Fruit fly (Drosophila melanogaster): Measurements from ENCODE around the gene Chchd2.

dm6 chrX:17105707-17106106, 43.1 kb upstream of the Chchd2 start, which contains the start of gene Arpc3B:
- TF ChIP-seq sv (GFP tag; optimal IDR thresholded peaks at IDR 0.05) (no peak), brk (GFP tag; optimal IDR thresholded peaks at IDR 0.05) (no peak), ey (GFP tag; optimal IDR thresholded peaks at IDR 0.05) (no peak), psq (GFP tag; optimal IDR thresholded peaks at IDR 0.05) (no peak), Hr78 (GFP tag; optimal IDR thresholded peaks at IDR 0.05) (no peak), lola (GFP tag; optimal IDR thresholded peaks at IDR 0.05) (no peak), br (GFP tag; optimal IDR thresholded peaks at IDR 0.05) (no peak)

Data from whole organism, wandering third instar larva.